Worm (Caenorhabditis elegans) whole organism, L4 larva: Measurements from ENCODE around the gene gst-11.

Source experiments
- fkh-10 ChIP-seq: fragments of 150-350 bp; optimal IDR thresholded peaks from 2 replicates; lab custom pipeline; 2014; ENCODE audit warnings: missing biosample characterization, missing genetic modification reagents, missing genetic modification characterization
- nhr-76 ChIP-seq: fragments of 150-350 bp; optimal IDR thresholded peaks from 2 replicates; lab custom pipeline; 2014; ENCODE audit warnings: missing biosample characterization, missing genetic modification characterization
- unc-39 ChIP-seq: sonication (generic microtip); optimal IDR thresholded peaks from 2 replicates; lab custom pipeline; 2017; ENCODE audit warnings: missing biosample characterization, missing genetic modification characterization

DNA sequence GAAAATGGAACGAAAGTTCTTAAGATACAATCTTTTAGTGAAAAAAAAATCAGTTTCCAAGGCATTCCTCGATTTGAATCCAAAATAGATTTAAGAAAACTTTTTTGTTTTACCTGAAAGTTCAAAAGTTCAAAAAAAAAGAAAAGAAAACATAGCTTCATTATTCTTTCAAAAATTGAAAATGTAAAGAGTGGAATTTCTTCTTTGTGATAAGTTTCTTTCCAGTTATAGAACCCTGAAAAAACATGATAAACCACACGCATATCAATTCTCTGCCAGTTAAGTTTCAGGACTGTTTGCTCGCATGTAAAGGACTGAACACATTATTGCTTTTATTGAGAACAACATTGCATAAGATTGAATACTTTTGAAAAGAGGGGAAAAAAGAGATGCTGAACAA lies 21.8 kb downstream of the gst-11 start:
- TF ChIP-seq fkh-10 (GFP tag; lab: Kevin White, UChicago) (no peak), unc-39 (tag; lab: Kevin White, UChicago) (no peak), nhr-76 (tag; lab: Kevin White, UChicago) (no peak)
